Fruit fly (Drosophila melanogaster): Measurements from ENCODE around the gene rtp.

- TF ChIP-seq usp (GFP tag; optimal IDR thresholded peaks at IDR 0.05) (no peak), psq (optimal IDR thresholded peaks at IDR 0.05) (no peak), pan (optimal IDR thresholded peaks at IDR 0.05) (no peak), EcR (GFP tag; optimal IDR thresholded peaks at IDR 0.05) (no peak), Dll (optimal IDR thresholded peaks at IDR 0.05) (no peak)
Measured at dm6 chr3R:5213309-5213708, 23.8 kb downstream of the rtp start.
